Worm (Caenorhabditis elegans) whole organism, L1 larva: Measurements from ENCODE around the gene ptr-24.

ENCODE experiments used
- aly-2 ChIP-seq: fragments of 150-350 bp; optimal IDR thresholded peaks from 2 replicates; lab custom pipeline; 2014; ENCODE audit warnings: missing biosample characterization, missing genetic modification characterization
- elt-3 ChIP-seq, 6 experiments: fragments of 150-350 bp in 1 of 6; sonication (generic microtip); optimal IDR thresholded peaks; 2 replicates each; lab custom pipeline; 2017 to 2018; ENCODE audit warnings: missing biosample characterization in 6 of 6, missing genetic modification characterization in 6 of 6, inconsistent platforms in 1 of 6
- ets-5 ChIP-seq: fragments of 200-800 bp; sonication (Bioruptor generic); IDR thresholded peaks from 2 replicates; pipeline ENCODE4 v1.3.6; 2022; ENCODE audit warnings: missing genetic modification characterization, missing compliant biosample characterization
- lin-13 ChIP-seq: fragments of 150-350 bp; optimal IDR thresholded peaks from 2 replicates; lab custom pipeline; 2014; ENCODE audit warnings: missing biosample characterization, missing genetic modification reagents, missing genetic modification characterization
- lsy-2 ChIP-seq, 2 experiments: fragments of 150-350 bp; optimal IDR thresholded peaks; 2 replicates each; lab custom pipeline; 2014; ENCODE audit warnings: missing biosample characterization in 2 of 2, missing genetic modification characterization in 2 of 2
- mep-1 ChIP-seq: fragments of 150-350 bp; optimal IDR thresholded peaks from 2 replicates; lab custom pipeline; 2014; ENCODE audit warnings: missing biosample characterization, missing genetic modification characterization
- skn-1 ChIP-seq: fragments of 150-350 bp; optimal IDR thresholded peaks from 2 replicates; lab custom pipeline; 2014; ENCODE audit warnings: missing biosample characterization, missing genetic modification characterization
- sox-4 ChIP-seq: sonication (generic microtip); optimal IDR thresholded peaks from 2 replicates; lab custom pipeline; 2016; ENCODE audit warnings: missing genetic modification characterization, missing compliant biosample characterization

ce11 chrX:13358573-13358972 lies 20.7 kb downstream of the ptr-24 start:
- TF ChIP-seq elt-3 (tag; optimal IDR thresholded peaks at IDR 0.05; lab: Kevin White, UChicago) = peak in 5 of 6 experiments; percentile 53 to 91 (median 66)
- peak; percentile 77 for TF ChIP-seq skn-1 (tag; lab: Kevin White, UChicago)
- TF ChIP-seq sox-4 (tag; lab: Kevin White, UChicago) = peak; percentile 74
- TF ChIP-seq ets-5 = no peak
- peak; percentile 63 for TF ChIP-seq lin-13 (GFP tag; lab: Kevin White, UChicago)
- TF ChIP-seq mep-1 (tag; lab: Kevin White, UChicago) = peak; percentile 76
- no peak for TF ChIP-seq aly-2 (tag; lab: Kevin White, UChicago)
- TF ChIP-seq lsy-2 (tag; optimal IDR thresholded peaks at IDR 0.05; lab: Kevin White, UChicago) = peak; percentile 58 to 79
